Fruit fly (Drosophila melanogaster) whole organism, embryonic: ENCODE measurements around the gene simj.

Experiments used
- CG10431 ChIP-seq: fragments of 200-800 bp; sonication (Bioruptor generic); optimal IDR thresholded peaks from 3 replicates; lab custom pipeline; 2018; ENCODE audit warnings: missing biosample characterization, mild to moderate bottlenecking, missing genetic modification characterization
- CG11456 ChIP-seq: fragments of 200-800 bp; sonication (Bioruptor generic); IDR thresholded peaks from 3 replicates; pipeline ENCODE4 v1.3.6; 2022; ENCODE audit warnings: missing biosample characterization, missing genetic modification characterization
- CG11696 ChIP-seq: fragments of 200-800 bp; sonication (Bioruptor generic); IDR thresholded peaks from 2 replicates; pipeline ENCODE4 v1.3.6; 2022; ENCODE audit warnings: missing biosample characterization, missing genetic modification characterization
- CG12299 ChIP-seq: fragments of 200-800 bp; sonication (Bioruptor generic); optimal IDR thresholded peaks from 2 replicates; lab custom pipeline; 2018; ENCODE audit warnings: missing biosample characterization, mild to moderate bottlenecking, missing genetic modification characterization
- CG15696 ChIP-seq: fragments of 200-800 bp; sonication (Bioruptor generic); optimal IDR thresholded peaks from 2 replicates; lab custom pipeline; 2019; ENCODE audit warnings: missing biosample characterization, mild to moderate bottlenecking, missing genetic modification characterization, moderate library complexity
- CG18011 ChIP-seq: fragments of 200-800 bp; sonication (Bioruptor generic); optimal IDR thresholded peaks from 2 replicates; lab custom pipeline; 2017; ENCODE audit warnings: missing biosample characterization, missing genetic modification characterization, mild to moderate bottlenecking, moderate library complexity, missing genotype
- CG2202 ChIP-seq: fragments of 200-800 bp; sonication (Bioruptor generic); optimal IDR thresholded peaks from 2 replicates; lab custom pipeline; 2018; ENCODE audit warnings: missing biosample characterization, mild to moderate bottlenecking, missing genetic modification characterization
- CG2678 ChIP-seq: fragments of 200-800 bp; sonication (Bioruptor generic); optimal IDR thresholded peaks from 3 replicates; lab custom pipeline; 2019; ENCODE audit warnings: missing biosample characterization, mild to moderate bottlenecking, missing genetic modification characterization, moderate library complexity
- CG2712 ChIP-seq: fragments of 200-800 bp; optimal IDR thresholded peaks from 3 replicates; lab custom pipeline; 2019; ENCODE audit warnings: missing biosample characterization, mild to moderate bottlenecking, missing genetic modification characterization, moderate library complexity
- CG2889 ChIP-seq: fragments of 200-800 bp; sonication (Bioruptor generic); IDR thresholded peaks from 3 replicates; pipeline ENCODE4 v1.3.6; 2022; ENCODE audit warnings: missing biosample characterization, missing genetic modification characterization
- CG31365 ChIP-seq: fragments of 200-800 bp; sonication (Bioruptor generic); optimal IDR thresholded peaks from 2 replicates; lab custom pipeline; 2018; ENCODE audit warnings: missing biosample characterization, mild to moderate bottlenecking, missing genetic modification characterization
- CG33557 ChIP-seq: fragments of 200-800 bp; sonication (Bioruptor generic); optimal IDR thresholded peaks from 2 replicates; lab custom pipeline; 2019; ENCODE audit warnings: missing biosample characterization, mild to moderate bottlenecking, missing genetic modification characterization, moderate library complexity
- CG34376 ChIP-seq: fragments of 200-800 bp; sonication (Bioruptor generic); optimal IDR thresholded peaks from 2 replicates; lab custom pipeline; 2018; ENCODE audit warnings: missing biosample characterization, mild to moderate bottlenecking, missing genetic modification characterization
- CG3838 ChIP-seq: fragments of 200-800 bp; sonication (Bioruptor generic); optimal IDR thresholded peaks from 3 replicates; lab custom pipeline; 2016; ENCODE audit warnings: missing biosample characterization, missing genetic modification characterization
- CG3995 ChIP-seq: fragments of 200-800 bp; sonication (Bioruptor generic); optimal IDR thresholded peaks from 3 replicates; lab custom pipeline; 2016; ENCODE audit warnings: missing biosample characterization, missing genetic modification characterization
- CG4360 ChIP-seq: fragments of 200-800 bp; sonication (Bioruptor generic); IDR thresholded peaks from 2 replicates; pipeline ENCODE4 v1.3.6; 2022; ENCODE audit warnings: missing biosample characterization, missing genetic modification characterization
- CG4424 ChIP-seq: fragments of 200-800 bp; sonication (Bioruptor generic); optimal IDR thresholded peaks from 3 replicates; lab custom pipeline; 2016; ENCODE audit warnings: missing biosample characterization, missing genetic modification characterization
- CG7357 ChIP-seq: fragments of 200-800 bp; sonication (Bioruptor generic); IDR thresholded peaks from 3 replicates; pipeline ENCODE4 v1.3.6; 2022; ENCODE audit warnings: missing biosample characterization, missing genetic modification characterization
- CG9797 ChIP-seq: fragments of 200-800 bp; sonication (Bioruptor generic); optimal IDR thresholded peaks from 3 replicates; lab custom pipeline; 2018; ENCODE audit warnings: missing biosample characterization, mild to moderate bottlenecking, missing genetic modification characterization
- Lim3 ChIP-seq: fragments of 200-800 bp; sonication (Bioruptor generic); IDR thresholded peaks from 2 replicates; pipeline ENCODE4 v1.3.6; 2022; ENCODE audit warnings: missing biosample characterization, missing genetic modification characterization
- MTF-1 ChIP-seq: fragments of 200-800 bp; sonication (Bioruptor generic); optimal IDR thresholded peaks from 2 replicates; lab custom pipeline; 2018; ENCODE audit warnings: missing biosample characterization, mild to moderate bottlenecking, missing genetic modification characterization, borderline replicate concordance
- Scr ChIP-seq: fragments of 200-800 bp; sonication (Bioruptor generic); IDR thresholded peaks from 2 replicates; pipeline ENCODE4 v1.3.6; 2022; ENCODE audit warnings: missing biosample characterization, missing genetic modification characterization; ENCODE audit not compliant: partially characterized antibody
- Usf ChIP-seq: fragments of 200-800 bp; sonication (Bioruptor generic); optimal IDR thresholded peaks from 2 replicates; lab custom pipeline; 2017; ENCODE audit warnings: missing genotype, missing biosample characterization, missing genetic modification characterization
- Vsx1 ChIP-seq: fragments of 200-800 bp; sonication (Bioruptor generic); optimal IDR thresholded peaks from 2 replicates; lab custom pipeline; 2017; ENCODE audit warnings: missing biosample characterization, mild to moderate bottlenecking, missing genetic modification characterization, missing genetic modification reagents
- Xbp1 ChIP-seq: fragments of 200-800 bp; sonication (Bioruptor generic); optimal IDR thresholded peaks from 3 replicates; lab custom pipeline; 2016; ENCODE audit warnings: missing biosample characterization, mild to moderate bottlenecking, missing genetic modification characterization
- abd-A ChIP-seq: fragments of 200-800 bp; sonication (Bioruptor generic); optimal IDR thresholded peaks from 3 replicates; lab custom pipeline; 2019; ENCODE audit warnings: missing biosample characterization, mild to moderate bottlenecking, missing genetic modification characterization, moderate library complexity
- amos ChIP-seq: fragments of 200-800 bp; sonication (Bioruptor generic); IDR thresholded peaks from 2 replicates; pipeline ENCODE4 v1.3.6; 2022; ENCODE audit warnings: missing biosample characterization, missing genetic modification characterization; ENCODE audit not compliant: partially characterized antibody
- aop ChIP-seq: fragments of 200-800 bp; sonication (Bioruptor generic); IDR thresholded peaks from 2 replicates; pipeline ENCODE4 v1.3.6; 2022; ENCODE audit warnings: missing biosample characterization, missing genetic modification characterization
- ato ChIP-seq: fragments of 200-800 bp; sonication (Bioruptor generic); IDR thresholded peaks from 2 replicates; pipeline ENCODE4 v1.3.6; 2022; ENCODE audit warnings: missing biosample characterization, missing genetic modification characterization; ENCODE audit not compliant: partially characterized antibody
- cg ChIP-seq: fragments of 200-800 bp; sonication (Bioruptor generic); optimal IDR thresholded peaks from 3 replicates; lab custom pipeline; 2019; ENCODE audit warnings: missing biosample characterization, mild to moderate bottlenecking, missing genetic modification characterization, moderate library complexity
- da ChIP-seq: fragments of 200-800 bp; sonication (Bioruptor generic); optimal IDR thresholded peaks from 2 replicates; lab custom pipeline; 2016; ENCODE audit warnings: missing biosample characterization, missing genetic modification characterization
- dimm ChIP-seq: fragments of 200-800 bp; sonication (Bioruptor generic); IDR thresholded peaks from 2 replicates; pipeline ENCODE4 v1.3.6; 2022; ENCODE audit warnings: missing biosample characterization, missing genetic modification characterization
- dpn ChIP-seq, 2 experiments: fragments of 200-800 bp; sonication (Bioruptor generic); optimal IDR thresholded peaks; 3 replicates each; lab custom pipeline; 2016; ENCODE audit warnings: missing biosample characterization in 2 of 2, missing genetic modification characterization in 2 of 2
- fd96Cb ChIP-seq: fragments of 200-800 bp; sonication (Bioruptor generic); optimal IDR thresholded peaks from 2 replicates; lab custom pipeline; 2018; ENCODE audit warnings: missing biosample characterization, mild to moderate bottlenecking, missing genetic modification characterization, moderate library complexity
- insv ChIP-seq, 2 experiments: fragments of 200-800 bp; sonication (Bioruptor generic); optimal IDR thresholded peaks; 3 replicates each; lab custom pipeline; 2016 to 2018; ENCODE audit warnings: missing biosample characterization in 2 of 2, missing genetic modification characterization in 2 of 2
- kni ChIP-seq: fragments of 200-800 bp; sonication (Bioruptor generic); optimal IDR thresholded peaks from 3 replicates; lab custom pipeline; 2017; ENCODE audit warnings: mild to moderate bottlenecking, missing biosample characterization, missing genetic modification reagents, missing genetic modification characterization
- maf-S ChIP-seq: fragments of 200-800 bp; sonication (Bioruptor generic); optimal IDR thresholded peaks from 2 replicates; lab custom pipeline; 2016; ENCODE audit warnings: missing biosample characterization, missing genetic modification characterization
- oc ChIP-seq: fragments of 200-800 bp; sonication (Bioruptor generic); optimal IDR thresholded peaks from 2 replicates; lab custom pipeline; 2018; ENCODE audit warnings: missing biosample characterization, mild to moderate bottlenecking, missing genetic modification characterization, moderate library complexity
- pnt ChIP-seq: fragments of 200-800 bp; sonication (Bioruptor generic); optimal IDR thresholded peaks from 3 replicates; lab custom pipeline; 2016; ENCODE audit warnings: missing biosample characterization, missing genetic modification characterization
- sc ChIP-seq, 3 experiments: fragments of >200 bp in 2 of 3; fragments of 200-800 bp in 1 of 3; sonication (Bioruptor generic) in 1 of 3; optimal IDR thresholded peaks; 2 replicates in 2 of 3; 3 replicates in 1 of 3; lab custom pipeline; 2017; ENCODE audit warnings: mild to moderate bottlenecking in 1 of 3, missing biosample characterization in 1 of 3, missing genetic modification characterization in 1 of 3, missing genetic modification reagents in 1 of 3
- slou ChIP-seq: fragments of 200-800 bp; sonication (Bioruptor generic); optimal IDR thresholded peaks from 3 replicates; lab custom pipeline; 2016; ENCODE audit warnings: missing biosample characterization, missing genetic modification characterization
- tll ChIP-seq, 2 experiments: fragments of 200-800 bp in 1 of 2; fragments of >200 bp in 1 of 2; sonication (Bioruptor generic) in 1 of 2; optimal IDR thresholded peaks; 2 replicates each; lab custom pipeline; 2017 to 2019; ENCODE audit warnings: missing biosample characterization in 2 of 2, missing genetic modification characterization in 2 of 2, mild to moderate bottlenecking in 1 of 2, moderate library complexity in 1 of 2
- tna ChIP-seq: fragments of 200-800 bp; sonication (Bioruptor generic); IDR thresholded peaks from 2 replicates; pipeline ENCODE4 v1.3.6; 2022; ENCODE audit warnings: missing biosample characterization, missing genetic modification characterization; ENCODE audit not compliant: partially characterized antibody
- trh ChIP-seq: fragments of 200-800 bp; sonication (Bioruptor generic); optimal IDR thresholded peaks from 2 replicates; lab custom pipeline; 2016; ENCODE audit warnings: missing biosample characterization, missing genetic modification characterization
- vfl ChIP-seq: fragments of 200-800 bp; sonication (Bioruptor generic); optimal IDR thresholded peaks from 2 replicates; lab custom pipeline; 2016; ENCODE audit warnings: missing biosample characterization, missing genetic modification characterization
- vvl ChIP-seq: fragments of 200-800 bp; sonication (Bioruptor generic); IDR thresholded peaks from 2 replicates; pipeline ENCODE4 v1.3.6; 2022; ENCODE audit warnings: missing biosample characterization, missing genetic modification characterization
- z ChIP-seq: fragments of 200-800 bp; sonication (Bioruptor generic); IDR thresholded peaks from 3 replicates; pipeline ENCODE4 v1.3.6; 2022; ENCODE audit warnings: missing biosample characterization, missing genetic modification characterization

The simj gene

DNA sequence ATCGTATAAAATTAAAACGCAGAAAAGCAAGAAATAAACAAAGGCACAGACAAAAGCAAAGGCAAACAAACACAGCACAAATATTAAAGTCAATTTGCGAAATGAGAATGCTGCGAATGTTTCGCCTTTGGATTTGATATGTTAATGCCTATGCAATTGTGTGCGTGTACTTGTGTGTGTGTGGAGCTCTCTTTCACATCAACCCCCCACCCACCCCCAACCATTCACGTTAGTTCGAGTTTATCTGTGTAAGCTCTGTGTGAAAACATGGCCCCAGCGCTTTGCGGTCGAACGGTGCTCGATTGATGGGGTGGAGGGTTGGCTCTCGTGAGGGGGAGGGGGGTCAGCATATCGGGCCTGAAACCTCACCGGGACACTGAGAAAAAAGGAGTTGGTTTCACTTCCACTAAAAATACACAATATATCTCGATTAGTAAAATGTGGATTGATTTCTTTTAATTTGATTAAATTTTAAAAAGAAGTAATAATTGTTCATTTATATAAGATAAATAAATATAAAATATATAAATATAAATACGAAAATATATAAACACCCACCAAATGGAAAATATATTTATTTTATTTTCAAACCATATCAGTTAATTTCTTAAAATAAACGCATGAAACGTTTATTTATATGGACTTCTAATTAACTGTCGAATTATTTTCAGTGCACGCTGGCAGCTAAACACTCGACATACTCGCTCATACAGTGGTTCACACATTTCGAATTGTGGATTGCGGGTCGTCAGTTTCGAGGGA is 74.0 kb downstream of the simj start (continued):
- TF ChIP-seq z (GFP tag; lab: Robert Waterston, UW) (peak; percentile 71; the same call in 2 of the 3 replicates), CG7357 (GFP tag; lab: Robert Waterston, UW) (peak; percentile 79), da (GFP tag; lab: Kevin White, UChicago) (no peak), CG11696 (0 out of 2 replicates have a peak, but pooled peaks have one; percentile 47), abd-A (peak; percentile 91), CG2889 (GFP tag; lab: Robert Waterston, UW) (peak; percentile 41; the same call in 1 of the 3 replicates), CG18011 (GFP tag; lab: Kevin White, UChicago) (no peak), vvl (peak; percentile 79), tna (GFP tag; lab: Robert Waterston, UW) (no peak), amos (GFP tag; lab: Robert Waterston, UW) (no peak; the same call in 1 of the 2 replicates), vfl (GFP tag; lab: Kevin White, UChicago) (no peak), CG34376 (GFP tag; lab: Kevin White, UChicago) (no peak), slou (GFP tag; lab: Kevin White, UChicago) (peak; percentile 28), dimm (GFP tag; lab: Robert Waterston, UW) (0 out of 2 replicates have a peak, but pooled peaks have one; percentile 45), oc (tag; lab: Kevin White, UChicago) (peak; percentile 52), CG9797 (no peak), CG4360 (GFP tag; lab: Robert Waterston, UW) (no peak), Scr (GFP tag; lab: Robert Waterston, UW) (no peak), CG12299 (no peak), Xbp1 (GFP tag; lab: Kevin White, UChicago) (peak; percentile 74), Usf (GFP tag; lab: Kevin White, UChicago) (peak; percentile 73), CG10431 (GFP tag; lab: Kevin White, UChicago) (peak; percentile 7), aop (peak; percentile 50; the same call in 1 of the 2 replicates), sc (optimal IDR thresholded peaks at IDR 0.05; lab: Kevin White, UChicago) (no peak), sc (GFP tag; optimal IDR thresholded peaks at IDR 0.05; lab: Kevin White, UChicago) (peak; percentile 53), CG2678 (peak; percentile 92), CG3995 (GFP tag; lab: Kevin White, UChicago) (no peak), insv (GFP tag; optimal IDR thresholded peaks at IDR 0.05; lab: Kevin White, UChicago) (peak in 1 of 2 experiments; percentile 33), CG2712 (tag; lab: Kevin White, UChicago) (peak; percentile 92), CG2202 (tag; lab: Kevin White, UChicago) (no peak), CG31365 (no peak), Vsx1 (GFP tag; lab: Kevin White, UChicago) (peak; percentile 41), fd96Cb (tag; lab: Kevin White, UChicago) (peak; percentile 87), CG11456 (peak; percentile 77), dpn (GFP tag; optimal IDR thresholded peaks at IDR 0.05; lab: Kevin White, UChicago) (peak; percentile 45 to 63), Lim3 (peak; percentile 50; the same call in 1 of the 2 replicates), pnt (GFP tag; lab: Kevin White, UChicago) (no peak), trh (GFP tag; lab: Kevin White, UChicago) (peak; percentile 52), ato (GFP tag; lab: Robert Waterston, UW) (no peak; the same call in 1 of the 2 replicates), tll (GFP tag; optimal IDR thresholded peaks at IDR 0.05; lab: Kevin White, UChicago) (no peak), MTF-1 (no peak), CG15696 (tag; lab: Kevin White, UChicago) (peak; percentile 48), cg (GFP tag; lab: Kevin White, UChicago) (peak; percentile 77), CG33557 (GFP tag; lab: Kevin White, UChicago) (peak; percentile 60), CG4424 (GFP tag; lab: Kevin White, UChicago) (peak; percentile 62), kni (GFP tag; lab: Kevin White, UChicago) (peak; percentile 6), maf-S (no peak), CG3838 (GFP tag; lab: Kevin White, UChicago) (no peak)
